Fruit fly (Drosophila melanogaster) whole organism: ENCODE data around the gene RhoGAPp190.

Experiments used
- CG8478 ChIP-seq: fragments of >200 bp; optimal IDR thresholded peaks from 2 replicates; lab custom pipeline; 2018; ENCODE audit warnings: inconsistent platforms
- Dll ChIP-seq: fragments of >200 bp; optimal IDR thresholded peaks from 2 replicates; lab custom pipeline; 2017
- EcR ChIP-seq, 2 experiments: fragments of >200 bp; optimal IDR thresholded peaks; 2 replicates each; lab custom pipeline; 2017; ENCODE audit warnings: missing biosample characterization in 2 of 2, missing genetic modification characterization in 2 of 2, missing genetic modification reagents in 2 of 2
- pan ChIP-seq: fragments of >200 bp; optimal IDR thresholded peaks from 2 replicates; lab custom pipeline; 2017
- psq ChIP-seq: fragments of >200 bp; optimal IDR thresholded peaks from 2 replicates; lab custom pipeline; 2017
- usp ChIP-seq: fragments of >200 bp; optimal IDR thresholded peaks from 2 replicates; lab custom pipeline; 2017; ENCODE audit warnings: missing biosample characterization, missing genetic modification characterization, mixed read lengths

RhoGAPp190 gene

DNA sequence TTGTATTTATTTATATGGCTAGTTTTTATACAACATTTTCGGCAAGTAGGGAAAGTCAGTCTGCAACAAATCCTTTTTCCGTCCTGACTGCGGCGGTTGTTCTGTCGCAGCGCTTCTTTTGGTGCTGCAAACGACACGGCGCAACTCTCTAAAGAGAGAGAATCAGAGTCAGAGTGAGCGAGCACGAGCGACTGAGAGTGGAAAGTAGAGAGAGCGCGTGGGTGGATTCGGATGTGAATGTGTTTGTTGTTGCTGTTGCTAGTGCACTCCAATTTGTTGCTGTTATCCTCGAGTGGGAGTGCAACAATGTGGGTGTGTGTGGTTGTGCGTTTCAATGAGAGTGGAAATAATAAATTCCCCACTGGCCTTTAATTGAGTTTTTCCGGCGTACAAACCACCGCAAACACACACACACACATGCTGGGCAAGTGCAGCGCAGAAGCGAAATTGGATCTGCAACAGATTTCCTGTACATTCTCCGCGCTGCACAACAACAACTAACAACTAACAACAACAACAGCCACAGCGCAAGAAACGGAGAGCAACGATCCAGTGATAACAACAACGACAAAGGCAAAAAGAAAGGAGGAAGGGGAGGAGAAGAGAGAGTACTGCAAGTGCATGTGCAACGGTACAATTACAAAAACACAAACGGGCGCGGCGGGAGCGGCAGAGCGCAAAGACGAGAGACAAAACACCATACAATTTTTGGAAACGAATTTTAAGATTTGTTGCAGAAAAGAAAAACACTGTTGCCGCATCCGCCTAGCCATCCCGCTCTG is 955 bp downstream of the RhoGAPp190 start:
- TF ChIP-seq EcR (GFP tag; optimal IDR thresholded peaks at IDR 0.05; lab: Kevin White, UChicago) (no peak), CG8478 (lab: Kevin White, UChicago) (peak; percentile 39)

DNA sequence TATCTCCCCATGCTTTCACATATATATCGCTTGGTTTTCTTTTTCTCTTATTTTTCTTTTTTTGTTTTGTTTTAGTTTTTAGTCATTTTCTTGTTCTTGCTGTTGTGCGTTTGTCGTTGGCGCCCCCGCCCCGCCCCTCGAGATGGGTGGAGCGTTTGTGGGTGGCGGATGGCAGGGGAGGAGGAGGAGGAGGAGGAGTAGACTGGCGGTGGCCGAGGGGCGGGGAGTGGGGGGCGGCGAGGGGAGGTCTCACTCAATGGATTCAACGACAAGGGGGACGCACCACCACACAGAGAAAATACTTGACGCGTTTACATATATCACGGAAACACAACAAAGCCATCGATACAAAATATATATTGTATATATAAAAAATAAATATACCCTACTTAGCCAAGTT is 11.5 kb downstream of the RhoGAPp190 start:
- TF ChIP-seq EcR (GFP tag; optimal IDR thresholded peaks at IDR 0.05; lab: Kevin White, UChicago), result no peak
- no peak for TF ChIP-seq psq
- no peak for TF ChIP-seq CG8478 (lab: Kevin White, UChicago)
- TF ChIP-seq pan, result no peak
- TF ChIP-seq Dll (lab: Kevin White, UChicago), result no peak
- no peak for TF ChIP-seq usp

DNA sequence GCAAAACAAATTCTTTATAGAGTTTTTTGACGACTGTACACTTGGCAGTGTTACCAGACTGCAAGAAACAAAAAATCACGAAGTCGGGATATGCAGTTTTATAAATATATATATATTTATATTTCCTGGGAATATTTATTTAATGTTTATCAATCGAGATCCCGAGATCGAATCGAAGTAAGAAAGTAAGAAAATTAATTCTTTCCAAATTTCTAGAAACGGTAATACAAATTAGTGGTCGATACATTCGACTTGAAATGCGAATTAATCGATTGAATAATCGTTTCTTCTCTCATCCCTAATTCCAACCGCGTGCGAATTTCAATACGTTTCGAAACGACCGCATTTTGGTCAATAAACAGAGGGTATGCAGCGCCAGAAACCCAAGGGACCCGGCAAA is 16.4 kb downstream of the RhoGAPp190 start, which contains the start of the genes CG8289 and CG5800:
Gene CG8289 (minus strand): TSS at position 44 of the 400 bp plus-strand sequence.
Gene CG5800 (plus strand): TSS at position 281 of the 400 bp plus-strand sequence.
- TF ChIP-seq psq, result no peak
- no peak for TF ChIP-seq CG8478 (lab: Kevin White, UChicago)
- no peak for TF ChIP-seq Dll (lab: Kevin White, UChicago)
- TF ChIP-seq pan, result no peak
- no peak for TF ChIP-seq usp
- TF ChIP-seq EcR (GFP tag; optimal IDR thresholded peaks at IDR 0.05; lab: Kevin White, UChicago), result no peak

DNA sequence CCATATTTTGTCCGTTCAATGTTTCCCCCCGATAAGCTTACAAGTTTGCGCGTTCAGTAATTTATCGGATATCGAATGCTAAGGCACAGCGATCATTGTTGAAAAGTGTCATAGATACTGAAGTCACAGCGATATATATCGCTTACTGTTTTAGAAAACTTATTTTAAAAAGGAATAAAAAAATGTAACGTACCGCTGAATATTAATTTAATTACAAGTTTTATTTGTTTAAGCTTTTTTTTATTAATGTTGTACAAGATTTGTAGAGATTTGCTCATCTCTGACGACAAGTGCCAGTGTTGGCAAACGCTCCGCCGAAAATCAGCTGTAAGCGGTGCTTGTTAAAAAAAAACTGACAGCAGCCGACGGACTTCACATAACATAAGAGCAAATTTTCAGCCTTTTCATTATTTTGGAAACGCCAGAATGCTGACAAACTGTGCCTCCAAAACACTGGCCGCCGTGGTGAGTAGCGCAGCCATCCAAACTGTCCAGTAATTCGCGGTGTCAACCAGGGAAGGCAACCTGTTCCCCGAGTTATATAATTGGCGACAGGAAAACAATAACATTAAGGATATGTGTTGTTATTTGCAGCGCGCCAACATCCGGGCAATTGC is 20.3 kb downstream of the RhoGAPp190 start, which contains the start of the genes corolla and ND-24:
Gene corolla (minus strand): TSS at position 52 of the 617 bp plus-strand sequence.
Gene ND-24 (plus strand): TSS at position 94 of the 617 bp plus-strand sequence.
- TF ChIP-seq psq, result no peak
- no peak for TF ChIP-seq CG8478 (lab: Kevin White, UChicago)
- no peak for TF ChIP-seq usp
- TF ChIP-seq Dll (lab: Kevin White, UChicago), result no peak
- no peak for TF ChIP-seq EcR (GFP tag; optimal IDR thresholded peaks at IDR 0.05; lab: Kevin White, UChicago)
- no peak for TF ChIP-seq pan

DNA sequence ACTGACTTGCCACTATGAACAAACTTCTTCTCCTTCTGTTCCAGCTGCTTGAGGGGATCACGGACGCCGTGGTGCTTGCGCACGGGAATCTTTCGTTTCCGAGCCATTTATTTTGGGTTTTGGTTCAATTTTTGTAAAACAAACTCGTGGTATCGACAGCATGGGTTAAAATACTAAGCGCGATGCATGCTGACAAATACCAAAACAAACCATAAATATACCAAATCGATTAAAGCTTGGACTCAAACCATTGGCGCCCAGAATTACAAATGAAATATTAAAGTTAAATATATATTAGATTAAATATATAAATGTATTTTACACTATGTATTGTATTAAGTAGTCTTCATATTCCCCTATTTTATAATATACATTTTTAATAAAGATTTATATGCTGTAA is 23.0 kb downstream of the RhoGAPp190 start, which contains the start of gene CG8326:
Gene CG8326 (minus strand): TSS at position 176 of the 400 bp plus-strand sequence.
- no peak for TF ChIP-seq Dll (lab: Kevin White, UChicago)
- TF ChIP-seq psq, result no peak
- TF ChIP-seq usp, result no peak
- TF ChIP-seq pan, result no peak
- no peak for TF ChIP-seq CG8478 (lab: Kevin White, UChicago)
- TF ChIP-seq EcR (GFP tag; optimal IDR thresholded peaks at IDR 0.05; lab: Kevin White, UChicago), result no peak

DNA sequence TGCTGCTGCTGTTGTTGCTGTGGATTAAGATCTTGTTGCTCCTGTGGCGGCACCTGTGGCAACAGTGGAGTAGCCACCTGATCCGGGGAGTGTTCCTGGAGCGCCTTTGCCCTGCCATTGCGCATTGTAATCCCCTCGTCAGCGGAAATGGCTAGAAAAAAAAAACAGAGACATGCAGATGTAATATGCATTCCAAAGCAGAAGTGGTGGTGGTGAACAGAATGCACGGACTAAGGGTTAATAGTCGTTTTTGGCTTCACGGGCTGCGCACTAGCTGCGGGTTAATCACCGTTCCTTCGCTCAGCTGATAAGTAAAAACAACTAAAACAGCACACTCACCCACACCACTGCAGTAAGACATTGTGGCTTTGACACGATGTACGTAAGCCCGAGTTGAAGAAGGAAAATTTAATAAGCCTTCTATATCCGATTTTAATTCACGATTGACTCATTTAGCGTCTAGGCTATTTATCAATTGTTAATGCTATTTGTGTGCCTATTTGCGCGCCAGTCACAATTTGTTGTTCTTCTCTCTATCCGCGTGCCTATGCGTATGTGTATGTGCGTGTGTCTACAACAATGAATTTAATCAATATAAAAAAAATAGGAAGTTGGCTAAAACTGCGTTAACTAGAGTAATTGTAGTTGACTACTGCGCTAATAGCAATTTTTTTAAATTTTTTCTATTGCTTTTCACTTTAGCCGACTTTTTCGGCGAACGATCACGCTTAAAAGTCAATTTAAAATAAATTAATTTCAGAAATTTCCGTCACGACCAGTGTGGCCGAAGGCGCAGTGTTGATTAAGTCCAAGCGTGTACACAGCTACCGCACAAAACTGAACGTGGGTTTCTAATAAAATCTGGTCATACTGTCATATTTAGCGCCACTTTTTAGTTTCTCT is 25.0 kb downstream of the RhoGAPp190 start, which contains the start of gene stas:
Gene stas (minus strand): TSS at position 806 of the 903 bp plus-strand sequence.
- no peak for TF ChIP-seq psq
- TF ChIP-seq CG8478 (lab: Kevin White, UChicago), result no peak
- TF ChIP-seq usp, result no peak
- no peak for TF ChIP-seq Dll (lab: Kevin White, UChicago)
- TF ChIP-seq pan, result no peak
- TF ChIP-seq EcR (GFP tag; optimal IDR thresholded peaks at IDR 0.05; lab: Kevin White, UChicago), result no peak

DNA sequence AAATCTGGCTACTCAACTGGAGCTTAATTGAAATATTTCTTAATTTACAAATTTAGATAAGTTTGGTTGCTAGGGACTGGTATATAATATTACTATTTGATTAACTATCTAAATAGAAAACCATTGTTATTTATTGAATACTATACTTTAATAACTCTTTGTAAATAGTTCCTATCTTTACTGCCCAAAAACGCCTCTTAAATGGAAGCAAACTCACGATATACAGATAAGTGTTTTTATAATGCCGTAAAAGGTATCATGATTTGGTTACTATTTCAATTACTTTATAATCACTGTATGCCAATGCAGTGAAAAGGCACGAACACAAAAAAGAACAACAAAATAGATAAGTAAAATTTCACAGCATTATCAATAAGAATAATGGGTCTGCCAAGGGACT is 26.5 kb downstream of the RhoGAPp190 start:
- TF ChIP-seq usp, result no peak
- no peak for TF ChIP-seq psq
- no peak for TF ChIP-seq pan
- no peak for TF ChIP-seq Dll (lab: Kevin White, UChicago)
- TF ChIP-seq EcR (GFP tag; optimal IDR thresholded peaks at IDR 0.05; lab: Kevin White, UChicago), result no peak
- no peak for TF ChIP-seq CG8478 (lab: Kevin White, UChicago)

DNA sequence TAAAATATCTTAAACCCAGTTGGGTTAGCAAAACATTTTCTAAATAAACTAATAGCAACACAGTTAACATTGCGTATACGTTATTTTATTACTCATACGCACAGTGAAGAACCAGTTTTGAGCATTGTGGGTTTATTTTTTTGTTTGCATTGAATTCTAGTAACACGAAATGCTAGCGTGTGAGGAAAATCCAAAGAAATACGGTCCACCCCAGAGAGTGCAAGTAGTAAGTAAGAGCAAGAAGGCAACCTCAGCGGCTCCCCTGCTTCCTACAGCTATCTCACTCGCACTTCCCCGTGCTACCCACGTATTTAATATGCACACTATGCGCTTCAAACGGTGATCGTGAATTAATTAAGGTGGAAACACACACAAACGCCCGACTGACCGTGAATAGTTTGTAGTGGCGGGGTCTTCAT is 27.4 kb downstream of the RhoGAPp190 start:
- no peak for TF ChIP-seq CG8478 (lab: Kevin White, UChicago)
- no peak for TF ChIP-seq pan
- no peak for TF ChIP-seq EcR (GFP tag; optimal IDR thresholded peaks at IDR 0.05; lab: Kevin White, UChicago)
- TF ChIP-seq psq, result no peak

DNA sequence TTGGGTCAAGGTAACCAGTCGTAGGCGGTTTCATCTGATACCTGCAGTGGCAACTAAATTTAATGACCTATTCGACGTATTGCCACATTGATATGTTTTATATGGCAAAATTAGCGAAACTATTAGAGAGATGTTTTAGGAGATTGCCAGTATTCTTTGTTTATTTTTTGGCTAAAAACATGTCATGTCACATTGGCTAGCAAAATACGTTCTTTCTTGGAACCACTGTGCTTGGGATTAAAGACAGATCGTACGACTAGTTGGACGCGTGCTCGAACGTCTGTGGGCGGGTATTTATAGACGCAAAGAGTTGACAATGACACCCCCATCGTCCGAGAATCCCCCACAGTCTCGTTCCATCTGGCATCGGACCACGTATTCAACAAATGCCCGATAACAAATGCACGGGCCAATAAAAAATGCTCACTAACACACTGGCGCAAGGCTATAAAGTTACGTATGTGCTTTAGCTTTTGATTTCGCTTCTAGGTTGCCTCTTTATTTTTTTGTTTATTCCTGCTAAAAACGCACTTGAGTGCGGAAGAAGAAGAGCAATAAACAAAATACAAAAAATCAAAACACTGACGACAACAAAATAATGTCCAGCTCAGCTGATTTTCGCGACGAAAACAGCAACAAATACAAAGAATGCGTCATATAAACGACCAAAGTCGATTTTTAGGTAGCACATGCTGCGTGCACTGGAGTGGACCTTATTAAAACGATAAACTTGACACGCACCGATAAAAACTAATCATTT is 28.0 kb downstream of the RhoGAPp190 start:
- TF ChIP-seq pan (no peak), CG8478 (lab: Kevin White, UChicago) (no peak), psq (no peak), EcR (GFP tag; optimal IDR thresholded peaks at IDR 0.05; lab: Kevin White, UChicago) (no peak), usp (no peak), Dll (lab: Kevin White, UChicago) (no peak)

DNA sequence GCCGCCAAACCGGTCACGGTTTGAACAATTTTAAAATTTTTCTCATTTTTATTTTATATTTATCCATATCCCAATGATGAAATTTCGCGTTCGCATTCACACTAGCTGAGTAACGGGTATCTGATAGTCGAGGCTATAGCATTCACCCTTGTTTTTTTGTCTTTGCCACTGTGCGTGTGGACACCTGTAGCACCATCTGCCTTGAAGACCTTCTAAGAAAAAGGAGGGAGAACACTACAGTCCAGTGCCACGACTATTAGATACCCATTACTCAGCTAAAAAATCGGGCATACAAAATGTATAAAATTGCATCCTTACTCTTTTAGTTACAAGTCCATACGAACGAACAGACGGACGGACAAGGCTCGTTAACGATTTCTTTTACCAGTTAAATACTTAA is 30.2 kb downstream of the RhoGAPp190 start:
- no peak for TF ChIP-seq psq
- no peak for TF ChIP-seq Dll (lab: Kevin White, UChicago)
- no peak for TF ChIP-seq pan
- TF ChIP-seq EcR (GFP tag; optimal IDR thresholded peaks at IDR 0.05; lab: Kevin White, UChicago), result no peak
- no peak for TF ChIP-seq CG8478 (lab: Kevin White, UChicago)
- no peak for TF ChIP-seq usp

DNA sequence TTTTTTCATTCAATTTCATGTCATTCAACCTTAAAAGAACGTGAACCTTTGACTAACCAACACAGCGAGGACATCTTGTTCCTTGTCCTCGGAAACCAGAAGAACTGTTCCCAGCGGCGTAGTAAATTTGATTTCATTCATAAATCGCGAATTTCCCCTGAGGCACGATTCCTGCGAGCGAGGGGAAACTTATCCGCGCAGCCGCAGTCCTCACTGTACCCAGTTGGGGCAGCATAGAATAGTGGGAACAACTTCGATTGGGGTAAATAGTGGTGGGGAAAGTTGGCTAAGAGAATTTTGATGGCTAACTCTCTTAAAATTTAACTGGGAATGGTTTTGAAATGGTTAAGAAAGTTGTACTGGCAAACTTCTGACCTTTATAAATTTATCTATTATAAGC is 40.9 kb downstream of the RhoGAPp190 start:
- no peak for TF ChIP-seq Dll (lab: Kevin White, UChicago)
- no peak for TF ChIP-seq psq
- TF ChIP-seq pan, result no peak
